Fruit fly (Drosophila melanogaster) whole organism, adult: ENCODE data around the gene Pdha.

Experiments
- CG11617 ChIP-seq: fragments of 200-800 bp; sonication (Bioruptor generic); optimal IDR thresholded peaks from 2 replicates; lab custom pipeline; 2017; ENCODE audit warnings: mild to moderate bottlenecking, missing biosample characterization, missing genetic modification reagents, missing genetic modification characterization
- CG12768 ChIP-seq: fragments of 200-800 bp; sonication (Bioruptor generic); optimal IDR thresholded peaks from 2 replicates; lab custom pipeline; 2017; ENCODE audit warnings: missing biosample characterization, missing genetic modification characterization, mild to moderate bottlenecking, moderate library complexity, missing genetic modification reagents
- CG14711 ChIP-seq: fragments of 200-800 bp; sonication (Bioruptor generic); optimal IDR thresholded peaks from 2 replicates; lab custom pipeline; 2018; ENCODE audit warnings: missing biosample characterization, mild to moderate bottlenecking, missing genetic modification characterization, moderate library complexity
- CG1620 ChIP-seq: fragments of 200-800 bp; sonication (Bioruptor generic); optimal IDR thresholded peaks from 2 replicates; lab custom pipeline; 2016; ENCODE audit warnings: missing biosample characterization, missing genetic modification characterization
- CG33017 ChIP-seq: fragments of 200-800 bp; sonication (Bioruptor generic); optimal IDR thresholded peaks from 2 replicates; lab custom pipeline; 2018; ENCODE audit warnings: missing biosample characterization, mild to moderate bottlenecking, missing genetic modification characterization, moderate library complexity
- CG5204 ChIP-seq: fragments of 200-800 bp; sonication (Bioruptor generic); optimal IDR thresholded peaks from 2 replicates; lab custom pipeline; 2016; ENCODE audit warnings: missing biosample characterization, missing genetic modification characterization
- CG7045 ChIP-seq: fragments of 200-800 bp; sonication (Bioruptor generic); optimal IDR thresholded peaks from 2 replicates; lab custom pipeline; 2017; ENCODE audit warnings: missing biosample characterization, mild to moderate bottlenecking, missing genetic modification characterization
- CG7101 ChIP-seq: fragments of 200-800 bp; sonication (Bioruptor generic); optimal IDR thresholded peaks from 2 replicates; lab custom pipeline; 2018; ENCODE audit warnings: missing biosample characterization, mild to moderate bottlenecking, missing genetic modification characterization, moderate library complexity
- Clk ChIP-seq: fragments of 200-800 bp; sonication (Bioruptor generic); optimal IDR thresholded peaks from 2 replicates; lab custom pipeline; 2017; ENCODE audit warnings: missing biosample characterization, missing genetic modification characterization
- Crg-1 ChIP-seq: fragments of 200-800 bp; sonication (Bioruptor generic); optimal IDR thresholded peaks from 2 replicates; lab custom pipeline; 2016; ENCODE audit warnings: missing biosample characterization, missing genetic modification characterization
- Hr96 ChIP-seq: fragments of 200-800 bp; sonication (Bioruptor generic); optimal IDR thresholded peaks from 2 replicates; lab custom pipeline; 2016; ENCODE audit warnings: missing biosample characterization, missing genetic modification characterization
- Mnt ChIP-seq: fragments of 200-800 bp; sonication (Bioruptor generic); optimal IDR thresholded peaks from 2 replicates; lab custom pipeline; 2016; ENCODE audit warnings: missing biosample characterization, mild to moderate bottlenecking, missing genetic modification characterization
- bab1 ChIP-seq: fragments of 200-800 bp; sonication (Bioruptor generic); optimal IDR thresholded peaks from 3 replicates; lab custom pipeline; 2019; ENCODE audit warnings: missing biosample characterization, mild to moderate bottlenecking, missing genetic modification characterization, moderate library complexity
- cic ChIP-seq: fragments of 200-800 bp; sonication (Bioruptor generic); optimal IDR thresholded peaks from 2 replicates; lab custom pipeline; 2017; ENCODE audit warnings: missing biosample characterization, mild to moderate bottlenecking, missing genetic modification characterization, moderate library complexity
- cnc ChIP-seq, 2 experiments: fragments of >200 bp; optimal IDR thresholded peaks; 2 replicates each; lab custom pipeline; 2017
- kay ChIP-seq: fragments of 200-800 bp; sonication (Bioruptor generic); peaks from one replicate; lab custom pipeline; 2016; ENCODE audit warnings: missing biosample characterization, missing genetic modification characterization, borderline replicate concordance
- ovo ChIP-seq: fragments of 200-800 bp; sonication (Bioruptor generic); optimal IDR thresholded peaks from 2 replicates; lab custom pipeline; 2016; ENCODE audit warnings: missing biosample characterization, missing genetic modification characterization
- pad ChIP-seq: fragments of 200-800 bp; sonication (Bioruptor generic); optimal IDR thresholded peaks from 3 replicates; lab custom pipeline; 2017; ENCODE audit warnings: missing biosample characterization, missing genetic modification characterization, mild to moderate bottlenecking, moderate library complexity, missing genetic modification reagents
- tj ChIP-seq: fragments of 200-800 bp; sonication (Bioruptor generic); optimal IDR thresholded peaks from 3 replicates; lab custom pipeline; 2017; ENCODE audit warnings: missing biosample characterization, mild to moderate bottlenecking, missing genetic modification characterization, moderate library complexity
- toe ChIP-seq: fragments of 200-800 bp; sonication (Bioruptor generic); optimal IDR thresholded peaks from 2 replicates; lab custom pipeline; 2016; ENCODE audit warnings: missing biosample characterization, missing genetic modification characterization

Pdha gene

DNA sequence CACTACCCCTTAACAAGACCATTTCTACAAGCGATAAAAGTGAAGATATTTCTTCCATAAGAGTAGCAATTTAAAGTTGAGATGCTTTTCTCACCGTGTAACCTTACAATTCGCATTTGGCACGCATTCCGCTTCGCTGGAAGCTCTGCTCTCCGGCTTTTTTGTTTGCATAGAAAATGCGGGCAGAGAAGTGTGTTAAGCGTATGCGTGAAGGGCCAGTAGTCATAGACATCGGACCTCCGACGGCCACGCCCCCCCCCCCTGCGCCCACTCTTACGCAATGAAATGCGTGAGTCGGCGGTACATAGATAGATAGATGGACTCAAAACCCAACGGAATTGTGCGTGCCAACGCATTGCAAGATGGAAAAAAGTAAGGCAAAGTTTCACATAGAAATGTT, 32.6 kb upstream of the Pdha start:
- TF ChIP-seq Crg-1 (GFP tag; lab: Kevin White, UChicago) = no peak

DNA sequence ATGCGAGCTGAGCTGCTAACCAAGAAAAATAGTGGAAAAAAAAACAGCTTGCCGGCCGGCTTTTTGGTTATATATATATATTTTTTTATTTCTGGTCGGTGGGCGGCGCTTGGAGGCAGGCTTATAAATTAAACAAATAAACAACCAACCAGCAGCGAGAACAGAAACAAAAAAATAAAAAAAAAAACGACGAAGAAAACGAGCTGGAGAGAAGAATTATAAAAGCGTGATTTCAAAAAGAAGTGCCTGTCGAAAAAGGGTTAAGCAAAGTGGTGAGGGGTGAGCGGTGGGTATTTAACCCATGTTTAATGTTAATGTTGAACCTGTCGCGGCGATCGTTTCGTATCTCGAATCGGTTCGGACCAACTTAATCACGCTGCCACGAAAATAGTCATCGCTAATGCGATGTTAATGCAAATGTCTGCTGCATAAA, 30.9 kb upstream of the Pdha start:
- TF ChIP-seq cnc (optimal IDR thresholded peaks at IDR 0.05; lab: Kevin White, UChicago) (no peak), Crg-1 (GFP tag; lab: Kevin White, UChicago) (no peak), cic (GFP tag; lab: Kevin White, UChicago) (no peak), bab1 (GFP tag; lab: Kevin White, UChicago) (no peak), kay (no peak), ovo (GFP tag; lab: Kevin White, UChicago) (no peak), CG33017 (tag; lab: Kevin White, UChicago) (no peak), CG7101 (tag; lab: Kevin White, UChicago) (no peak), CG11617 (no peak), pad (GFP tag; lab: Kevin White, UChicago) (no peak), CG12768 (GFP tag; lab: Kevin White, UChicago) (no peak), toe (GFP tag; lab: Kevin White, UChicago) (no peak), Hr96 (GFP tag; lab: Kevin White, UChicago) (no peak), Clk (no peak)

DNA sequence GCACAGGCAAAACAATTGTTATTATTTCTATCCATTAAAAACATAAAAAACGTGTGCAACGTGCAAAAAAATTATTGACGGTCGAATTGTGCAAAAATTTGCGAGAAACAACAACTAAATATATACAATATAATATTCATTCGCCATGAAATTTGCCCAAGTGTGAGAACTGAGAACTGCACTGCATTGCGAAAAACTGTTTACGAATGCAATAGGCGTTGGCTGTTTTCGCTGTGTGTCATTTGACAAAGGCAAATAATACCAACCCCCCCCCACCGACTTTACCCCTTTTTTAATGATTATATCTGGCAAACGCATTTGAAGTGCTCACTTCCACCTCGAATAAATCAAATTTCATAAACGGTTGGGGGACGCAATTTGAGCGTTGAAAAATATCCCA, 27.0 kb upstream of the Pdha start:
- TF ChIP-seq kay (peak; percentile 72), tj (GFP tag; lab: Kevin White, UChicago) (peak; percentile 99), pad (GFP tag; lab: Kevin White, UChicago) (peak; percentile 7), Clk (no peak), Mnt (no peak)

DNA sequence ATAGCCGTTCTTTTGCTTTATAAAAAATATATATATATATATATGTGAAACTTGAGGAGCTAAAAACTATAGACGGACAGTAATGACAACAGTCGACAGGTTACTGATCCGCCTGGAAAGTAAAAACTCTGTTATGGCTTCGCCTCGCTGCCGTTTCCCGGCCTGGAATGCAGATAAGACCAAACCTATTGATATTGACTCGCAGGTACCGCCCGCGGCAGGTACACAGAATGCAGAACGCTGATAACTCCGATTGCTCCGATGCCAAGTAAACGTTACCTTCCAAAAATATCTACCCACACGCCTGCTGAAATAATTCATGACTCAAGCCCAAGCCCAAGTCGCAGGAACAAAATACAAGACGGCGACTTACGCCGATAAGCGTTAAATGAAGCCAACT, 24.7 kb upstream of the Pdha start:
- no peak for TF ChIP-seq CG11617
- no peak for TF ChIP-seq CG1620 (GFP tag; lab: Kevin White, UChicago)
- no peak for TF ChIP-seq CG33017 (tag; lab: Kevin White, UChicago)
- TF ChIP-seq CG7045 = no peak
- TF ChIP-seq Mnt = no peak
- no peak for TF ChIP-seq cic (GFP tag; lab: Kevin White, UChicago)

DNA sequence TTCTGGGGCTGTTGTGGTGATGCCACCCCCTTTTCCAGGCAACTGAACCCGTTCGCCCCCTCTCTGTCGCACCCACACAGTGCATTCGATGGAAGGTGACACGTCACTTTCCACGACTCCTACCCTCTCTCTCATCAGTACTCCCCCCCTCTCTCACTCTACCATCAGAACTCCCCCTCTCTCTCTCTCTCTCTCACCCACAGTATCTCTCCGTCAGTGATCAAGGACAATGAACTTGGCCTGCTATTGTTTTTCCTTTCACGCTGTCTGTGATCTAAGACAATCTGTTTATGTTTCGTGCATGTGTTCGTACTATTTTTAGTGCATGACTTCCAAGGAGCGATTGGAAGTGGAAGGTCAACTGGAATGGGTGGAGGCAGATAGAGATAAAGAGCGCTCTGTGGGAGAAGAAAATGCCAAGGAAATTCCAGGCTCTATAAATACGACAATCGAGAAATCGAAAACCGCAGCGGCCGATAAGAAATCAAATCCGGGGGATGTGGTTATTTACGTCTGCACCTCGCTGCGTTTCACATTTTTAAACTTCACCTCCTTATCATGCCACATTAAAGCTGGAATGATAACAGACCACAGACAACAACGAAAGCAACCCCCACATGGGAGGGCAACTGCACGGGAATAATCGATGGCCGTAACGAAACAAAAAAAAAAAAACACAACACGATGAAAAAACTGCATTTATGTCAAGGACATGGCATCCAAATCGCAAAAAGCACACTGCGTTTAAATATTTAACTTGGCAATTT, 23.8 kb upstream of the Pdha start:
- TF ChIP-seq CG7045 = no peak
- no peak for TF ChIP-seq tj (GFP tag; lab: Kevin White, UChicago)
- peak; percentile 11 for TF ChIP-seq Mnt

DNA sequence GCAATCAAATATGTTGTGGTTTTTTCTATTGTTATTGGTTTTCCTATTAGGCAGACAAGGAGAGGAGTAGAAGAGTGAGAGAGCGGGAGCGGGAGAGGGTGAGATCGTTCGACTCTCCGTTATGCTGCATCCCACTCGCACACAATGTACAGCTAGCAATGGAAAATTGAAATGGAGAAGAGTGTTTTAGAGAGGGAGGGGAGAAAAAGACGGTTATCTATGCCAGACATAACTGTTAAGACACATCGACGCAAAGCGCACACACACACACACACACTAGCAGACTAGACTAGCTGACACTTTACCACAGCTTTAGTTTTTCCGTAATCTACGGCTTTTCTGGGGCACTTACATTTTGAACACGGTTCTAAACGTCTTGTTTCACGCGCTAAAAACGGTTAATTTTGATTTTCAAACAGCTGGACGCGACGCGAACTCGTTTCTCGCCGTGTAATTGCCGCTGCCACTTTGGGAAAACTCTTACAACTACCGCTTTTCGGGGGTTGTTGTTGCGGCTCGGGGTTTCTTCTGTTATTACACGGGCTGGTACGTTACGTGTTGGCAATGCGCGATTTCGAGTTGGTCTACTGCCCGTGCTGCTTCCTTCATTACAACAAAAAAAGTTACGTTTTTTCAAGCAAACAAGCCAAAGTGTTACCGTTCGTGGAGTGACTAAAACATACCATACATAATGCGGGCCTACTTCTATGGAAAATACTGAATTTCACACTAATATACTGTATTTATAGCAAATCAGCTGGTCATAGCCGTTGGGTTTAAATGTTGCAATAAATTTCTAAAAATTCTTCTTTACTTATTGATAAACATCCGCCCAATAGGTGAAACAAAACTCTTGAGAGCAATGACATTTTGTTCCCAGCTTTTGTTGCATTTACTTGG, 22.9 kb upstream of the Pdha start, which contains the start of gene fzr:
TSS of gene fzr (minus strand) at position 625 of the 900 bp plus-strand sequence.
- no peak for TF ChIP-seq toe (GFP tag; lab: Kevin White, UChicago)
- TF ChIP-seq CG5204 (GFP tag; lab: Kevin White, UChicago) = no peak
- TF ChIP-seq ovo (GFP tag; lab: Kevin White, UChicago) = peak; percentile 93
- TF ChIP-seq CG7101 (tag; lab: Kevin White, UChicago) = no peak
- peak; percentile 10 for TF ChIP-seq tj (GFP tag; lab: Kevin White, UChicago)
- TF ChIP-seq Mnt = no peak
- no peak for TF ChIP-seq CG14711 (tag; lab: Kevin White, UChicago)
- no peak for TF ChIP-seq cic (GFP tag; lab: Kevin White, UChicago)
- TF ChIP-seq CG7045 = no peak
- TF ChIP-seq CG33017 (tag; lab: Kevin White, UChicago) = no peak
- TF ChIP-seq Hr96 (GFP tag; lab: Kevin White, UChicago) = no peak
- no peak for TF ChIP-seq CG1620 (GFP tag; lab: Kevin White, UChicago)
- TF ChIP-seq bab1 (GFP tag; lab: Kevin White, UChicago) = peak; percentile 15
- TF ChIP-seq pad (GFP tag; lab: Kevin White, UChicago) = peak; percentile 98

DNA sequence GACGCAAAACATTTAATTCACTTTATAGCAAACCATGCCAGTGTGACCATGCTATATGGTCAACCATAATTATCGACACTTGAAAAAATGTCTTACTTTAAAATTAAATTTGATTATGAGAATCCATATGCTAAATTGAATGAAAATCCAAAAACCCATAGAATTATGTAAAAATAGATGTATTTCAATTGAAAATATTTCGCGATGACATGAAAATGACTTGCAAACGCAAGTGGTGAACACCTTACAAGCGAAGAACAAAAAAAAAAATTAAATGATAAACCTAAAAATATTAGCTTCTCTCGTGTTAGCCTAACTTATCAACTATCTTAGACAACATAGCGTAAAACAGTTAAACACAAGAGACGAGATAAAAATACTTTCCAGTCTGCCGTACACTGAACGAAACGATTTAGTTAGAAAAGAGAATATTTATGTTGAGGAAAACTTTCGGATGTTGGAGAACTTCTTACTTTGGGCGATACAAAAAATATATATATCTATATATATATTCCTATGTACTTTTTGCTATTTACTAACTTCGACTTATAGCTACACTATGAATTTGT, 22.2 kb upstream of the Pdha start:
- TF ChIP-seq pad (GFP tag; lab: Kevin White, UChicago) (no peak), CG11617 (peak; percentile 39), Crg-1 (GFP tag; lab: Kevin White, UChicago) (peak; percentile 35), Mnt (no peak), cnc (optimal IDR thresholded peaks at IDR 0.05; lab: Kevin White, UChicago) (no peak), toe (GFP tag; lab: Kevin White, UChicago) (peak; percentile 16), Clk (no peak), tj (GFP tag; lab: Kevin White, UChicago) (no peak), CG7045 (peak; percentile 10), ovo (GFP tag; lab: Kevin White, UChicago) (no peak), CG7101 (tag; lab: Kevin White, UChicago) (peak; percentile 38), CG33017 (tag; lab: Kevin White, UChicago) (peak; percentile 52), Hr96 (GFP tag; lab: Kevin White, UChicago) (peak; percentile 10), CG5204 (GFP tag; lab: Kevin White, UChicago) (peak; percentile 45), kay (peak; percentile 61), CG14711 (tag; lab: Kevin White, UChicago) (peak; percentile 24), CG1620 (GFP tag; lab: Kevin White, UChicago) (peak; percentile 10)
